Fruit fly (Drosophila melanogaster) whole organism, prepupa: ENCODE results near the gene CG7029.

ENCODE experiments used
- Hr38 ChIP-seq: sonication (Bioruptor generic); optimal IDR thresholded peaks from 2 replicates; lab custom pipeline; 2016; ENCODE audit warnings: missing biosample characterization, missing genetic modification characterization
- OdsH ChIP-seq: fragments of 200-800 bp; sonication (Bioruptor generic); optimal IDR thresholded peaks from 3 replicates; lab custom pipeline; 2016; ENCODE audit warnings: missing biosample characterization, missing genetic modification characterization
- eg ChIP-seq: fragments of 200-800 bp; sonication (Bioruptor generic); IDR thresholded peaks from 3 replicates; pipeline ENCODE4 v1.3.6; 2022; ENCODE audit warnings: missing biosample characterization, missing genetic modification characterization

- no peak for TF ChIP-seq OdsH (GFP tag; lab: Kevin White, UChicago)
- TF ChIP-seq eg, result no peak
- TF ChIP-seq Hr38 (GFP tag; lab: Kevin White, UChicago), result no peak
These were observed 56.4 kb downstream of the CG7029 start for dm6 chr3R:22807132-22807531.
